Worm (Caenorhabditis elegans) whole organism, late embryonic: Measurements from ENCODE around the gene vhp-1.

Source experiments
- K02D7.2 ChIP-seq: sonication (generic microtip); optimal IDR thresholded peaks from 2 replicates; lab custom pipeline; 2017; ENCODE audit warnings: mild to moderate bottlenecking, missing genetic modification characterization, missing compliant biosample characterization
- K09A11.1 ChIP-seq: sonication (generic microtip); optimal IDR thresholded peaks from 2 replicates; lab custom pipeline; 2017; ENCODE audit warnings: antibody characterized with exemption, mild to moderate bottlenecking, missing genetic modification characterization, missing compliant biosample characterization; ENCODE audit not compliant: insufficient read depth
- Y22D7AL.16 ChIP-seq: sonication (generic microtip); optimal IDR thresholded peaks from 2 replicates; lab custom pipeline; 2016; ENCODE audit warnings: missing genetic modification characterization, missing compliant biosample characterization
- ama-1 ChIP-seq: fragments of 150-350 bp; optimal IDR thresholded peaks from 2 replicates; lab custom pipeline; 2014
- ceh-14 ChIP-seq: sonication (generic microtip); optimal IDR thresholded peaks from 2 replicates; lab custom pipeline; 2016; ENCODE audit warnings: missing genotype, missing genetic modification characterization, missing compliant biosample characterization
- ceh-18 ChIP-seq: sonication (generic microtip); optimal IDR thresholded peaks from 2 replicates; lab custom pipeline; 2016; ENCODE audit warnings: missing genetic modification characterization, missing compliant biosample characterization
- ceh-19 ChIP-seq: fragments of 200-800 bp; sonication (Bioruptor generic); optimal IDR thresholded peaks from 2 replicates; lab custom pipeline; 2018; ENCODE audit warnings: mild to moderate bottlenecking, missing genetic modification characterization, missing compliant biosample characterization
- ceh-22 ChIP-seq: sonication (generic microtip); optimal IDR thresholded peaks from 2 replicates; lab custom pipeline; 2017; ENCODE audit warnings: missing biosample characterization, missing genetic modification characterization
- ceh-24 ChIP-seq: sonication (generic microtip); optimal IDR thresholded peaks from 2 replicates; lab custom pipeline; 2016; ENCODE audit warnings: mild to moderate bottlenecking, missing genetic modification characterization, missing compliant biosample characterization
- ceh-30 ChIP-seq: fragments of 150-350 bp; optimal IDR thresholded peaks from 2 replicates; lab custom pipeline; 2014; ENCODE audit warnings: missing biosample characterization, missing genetic modification characterization
- ceh-34 ChIP-seq: sonication (generic microtip); optimal IDR thresholded peaks from 2 replicates; lab custom pipeline; 2016; ENCODE audit warnings: mild to moderate bottlenecking, missing genetic modification characterization, missing compliant biosample characterization
- ceh-45 ChIP-seq: fragments of 200-800 bp; sonication (Bioruptor generic); IDR thresholded peaks from 2 replicates; pipeline ENCODE4 v1.3.6; 2022; ENCODE audit warnings: missing genetic modification reagents, missing genetic modification characterization, missing compliant biosample characterization
- ceh-48 ChIP-seq: sonication (generic microtip); optimal IDR thresholded peaks from 2 replicates; lab custom pipeline; 2016; ENCODE audit warnings: missing genetic modification characterization, inconsistent platforms, missing compliant biosample characterization
- ceh-6 ChIP-seq: fragments of 200-800 bp; sonication (Bioruptor generic); optimal IDR thresholded peaks from 2 replicates; lab custom pipeline; 2018; ENCODE audit warnings: mild to moderate bottlenecking, missing genetic modification characterization, missing compliant biosample characterization
- ceh-9 ChIP-seq: sonication (generic microtip); optimal IDR thresholded peaks from 2 replicates; lab custom pipeline; 2016; ENCODE audit warnings: mild to moderate bottlenecking, missing genetic modification characterization, inconsistent platforms, missing compliant biosample characterization
- che-1 ChIP-seq: sonication (generic microtip); optimal IDR thresholded peaks from 2 replicates; lab custom pipeline; 2016; ENCODE audit warnings: mild to moderate bottlenecking, missing genetic modification characterization, missing compliant biosample characterization
- dmd-4 ChIP-seq: sonication (generic microtip); optimal IDR thresholded peaks from 2 replicates; lab custom pipeline; 2016; ENCODE audit warnings: borderline replicate concordance, missing genetic modification characterization, missing compliant biosample characterization
- dve-1 ChIP-seq: sonication (generic microtip); optimal IDR thresholded peaks from 2 replicates; lab custom pipeline; 2017; ENCODE audit warnings: antibody characterized with exemption, mild to moderate bottlenecking, missing genetic modification characterization, missing compliant biosample characterization
- elt-2 ChIP-seq: sonication (generic microtip); optimal IDR thresholded peaks from 2 replicates; lab custom pipeline; 2016; ENCODE audit warnings: missing genetic modification reagents, missing genetic modification characterization, missing compliant biosample characterization
- ets-4 ChIP-seq: sonication (generic microtip); optimal IDR thresholded peaks from 2 replicates; lab custom pipeline; 2016; ENCODE audit warnings: missing genetic modification characterization, missing compliant biosample characterization
- eyg-1 ChIP-seq: sonication (generic microtip); optimal IDR thresholded peaks from 2 replicates; lab custom pipeline; 2016; ENCODE audit warnings: missing genotype, missing genetic modification characterization, missing compliant biosample characterization
- fax-1 ChIP-seq: sonication (generic microtip); optimal IDR thresholded peaks from 2 replicates; lab custom pipeline; 2016; ENCODE audit warnings: missing genotype, missing genetic modification characterization, missing compliant biosample characterization
- fkh-10 ChIP-seq: fragments of 150-350 bp; optimal IDR thresholded peaks from 2 replicates; lab custom pipeline; 2014; ENCODE audit warnings: missing biosample characterization, missing genetic modification reagents, missing genetic modification characterization
- fkh-6 ChIP-seq: sonication (generic microtip); optimal IDR thresholded peaks from 2 replicates; lab custom pipeline; 2016; ENCODE audit warnings: missing genetic modification characterization, missing compliant biosample characterization
- gmeb-2 ChIP-seq: sonication (generic microtip); optimal IDR thresholded peaks from 2 replicates; lab custom pipeline; 2016; ENCODE audit warnings: missing genetic modification characterization, inconsistent platforms, missing compliant biosample characterization
- hlh-13 ChIP-seq: fragments of 200-800 bp; sonication (Bioruptor generic); optimal IDR thresholded peaks from 2 replicates; lab custom pipeline; 2018; ENCODE audit warnings: mild to moderate bottlenecking, missing genetic modification characterization, missing compliant biosample characterization
- hlh-15 ChIP-seq: sonication (generic microtip); optimal IDR thresholded peaks from 2 replicates; lab custom pipeline; 2016; ENCODE audit warnings: missing genetic modification characterization, missing compliant biosample characterization
- hlh-8 ChIP-seq: sonication (generic microtip); optimal IDR thresholded peaks from 2 replicates; lab custom pipeline; 2016; ENCODE audit warnings: missing genotype, missing genetic modification characterization, missing compliant biosample characterization
- lim-6 ChIP-seq: sonication (generic microtip); optimal IDR thresholded peaks from 2 replicates; lab custom pipeline; 2016; ENCODE audit warnings: missing genetic modification characterization, missing compliant biosample characterization
- lin-11 ChIP-seq: fragments of 200-800 bp; sonication (Bioruptor generic); optimal IDR thresholded peaks from 2 replicates; lab custom pipeline; 2018; ENCODE audit warnings: mild to moderate bottlenecking, missing genetic modification characterization, missing compliant biosample characterization
- madf-2 ChIP-seq: sonication (generic microtip); optimal IDR thresholded peaks from 2 replicates; lab custom pipeline; 2017; ENCODE audit warnings: missing genetic modification characterization, missing compliant biosample characterization
- mec-3 ChIP-seq: sonication (generic microtip); optimal IDR thresholded peaks from 2 replicates; lab custom pipeline; 2016; ENCODE audit warnings: borderline replicate concordance, missing genetic modification characterization, missing compliant biosample characterization
- nfya-1 ChIP-seq: sonication (generic microtip); optimal IDR thresholded peaks from 2 replicates; lab custom pipeline; 2017; ENCODE audit warnings: missing genetic modification characterization, mild to moderate bottlenecking, missing compliant biosample characterization, antibody characterized with exemption, moderate library complexity
- nhr-11 ChIP-seq: fragments of 150-350 bp; optimal IDR thresholded peaks from 2 replicates; lab custom pipeline; 2014; ENCODE audit warnings: missing biosample characterization, missing genetic modification characterization
- nhr-232 ChIP-seq: sonication (generic microtip); optimal IDR thresholded peaks from 2 replicates; lab custom pipeline; 2016; ENCODE audit warnings: missing genetic modification characterization, missing compliant biosample characterization
- npax-4 ChIP-seq: sonication (generic microtip); optimal IDR thresholded peaks from 2 replicates; lab custom pipeline; 2016; ENCODE audit warnings: missing genetic modification characterization, missing compliant biosample characterization
- odd-2 ChIP-seq: sonication (generic microtip); optimal IDR thresholded peaks from 2 replicates; lab custom pipeline; 2017; ENCODE audit warnings: antibody characterized with exemption, mild to moderate bottlenecking, missing genetic modification characterization, missing compliant biosample characterization
- pat-9 ChIP-seq: fragments of 200-800 bp; sonication (Bioruptor generic); optimal IDR thresholded peaks from 2 replicates; lab custom pipeline; 2018; ENCODE audit warnings: mild to moderate bottlenecking, missing genetic modification characterization, moderate library complexity, missing compliant biosample characterization
- pax-1 ChIP-seq: fragments of 150-350 bp; optimal IDR thresholded peaks from 2 replicates; lab custom pipeline; 2014; ENCODE audit warnings: missing biosample characterization, missing genetic modification characterization
- pha-2 ChIP-seq: sonication (generic microtip); optimal IDR thresholded peaks from 2 replicates; lab custom pipeline; 2017; ENCODE audit warnings: mild to moderate bottlenecking, missing genetic modification characterization, missing compliant biosample characterization
- pha-4 ChIP-seq: fragments of 150-350 bp; optimal IDR thresholded peaks from 2 replicates; lab custom pipeline; 2018; ENCODE audit warnings: missing biosample characterization, missing genetic modification reagents, missing genetic modification characterization
- pqm-1 ChIP-seq: sonication (generic microtip); optimal IDR thresholded peaks from 2 replicates; lab custom pipeline; 2016; ENCODE audit warnings: missing genetic modification characterization, missing compliant biosample characterization
- rnt-1 ChIP-seq: sonication (generic microtip); optimal IDR thresholded peaks from 2 replicates; lab custom pipeline; 2016; ENCODE audit warnings: missing genetic modification characterization, missing compliant biosample characterization
- sdc-2 ChIP-seq: sonication (generic microtip); optimal IDR thresholded peaks from 2 replicates; lab custom pipeline; 2016; ENCODE audit warnings: missing genotype, missing genetic modification characterization, missing compliant biosample characterization
- sox-4 ChIP-seq: sonication (generic microtip); optimal IDR thresholded peaks from 2 replicates; lab custom pipeline; 2017; ENCODE audit warnings: mild to moderate bottlenecking, missing genetic modification characterization, inconsistent platforms, missing compliant biosample characterization
- syd-9 ChIP-seq: sonication (generic microtip); optimal IDR thresholded peaks from 2 replicates; lab custom pipeline; 2016; ENCODE audit warnings: mild to moderate bottlenecking, missing genetic modification characterization, moderate library complexity, missing compliant biosample characterization
- tbx-2 ChIP-seq: sonication (generic microtip); optimal IDR thresholded peaks from 2 replicates; lab custom pipeline; 2016; ENCODE audit warnings: missing genetic modification characterization, missing compliant biosample characterization
- tbx-7 ChIP-seq: sonication (generic microtip); optimal IDR thresholded peaks from 2 replicates; lab custom pipeline; 2016; ENCODE audit warnings: missing genotype, missing genetic modification characterization, missing compliant biosample characterization
- ttx-3 ChIP-seq: sonication (generic microtip); optimal IDR thresholded peaks from 2 replicates; lab custom pipeline; 2016; ENCODE audit warnings: missing genetic modification reagents, missing genetic modification characterization, missing compliant biosample characterization
- unc-42 ChIP-seq: sonication (generic microtip); optimal IDR thresholded peaks from 2 replicates; lab custom pipeline; 2016; ENCODE audit warnings: missing genotype, missing genetic modification characterization, missing compliant biosample characterization
- unc-55 ChIP-seq: sonication (generic microtip); optimal IDR thresholded peaks from 2 replicates; lab custom pipeline; 2017; ENCODE audit warnings: missing biosample characterization, missing genetic modification reagents, missing genetic modification characterization
- unc-86 ChIP-seq: sonication (generic microtip); optimal IDR thresholded peaks from 2 replicates; lab custom pipeline; 2016; ENCODE audit warnings: missing genetic modification characterization, missing compliant biosample characterization
- ztf-16 ChIP-seq: sonication (generic microtip); optimal IDR thresholded peaks from 2 replicates; lab custom pipeline; 2017; ENCODE audit warnings: missing genetic modification characterization, missing compliant biosample characterization

The vhp-1 gene

ce11 chrII:5292226-5292752, 30.8 kb upstream of the vhp-1 start, which contains the start of gene ZK622.4:
ZK622.4 (plus strand) TSS chrII:5292702.
- peak; percentile 50 for TF ChIP-seq unc-42 (tag; lab: Kevin White, UChicago)
- TF ChIP-seq ceh-9 (tag; lab: Kevin White, UChicago), result no peak
- peak; percentile 76 for TF ChIP-seq nhr-232 (tag; lab: Kevin White, UChicago)
- peak; percentile 80 for TF ChIP-seq eyg-1 (tag; lab: Kevin White, UChicago)
- peak; percentile 69 for TF ChIP-seq ceh-14 (tag; lab: Kevin White, UChicago)
- peak; percentile 72 for TF ChIP-seq sdc-2
- peak; percentile 57 for TF ChIP-seq npax-4
- TF ChIP-seq che-1 (tag; lab: Kevin White, UChicago), result peak; percentile 85
- no peak for TF ChIP-seq fkh-10 (GFP tag; lab: Kevin White, UChicago)
- TF ChIP-seq ceh-30 (tag; lab: Kevin White, UChicago), result no peak
- peak; percentile 80 for TF ChIP-seq ceh-18 (tag; lab: Kevin White, UChicago)
- TF ChIP-seq ets-4 (tag; lab: Kevin White, UChicago), result peak; percentile 6
- TF ChIP-seq ceh-22, result no peak
- TF ChIP-seq lim-6 (tag; lab: Kevin White, UChicago), result peak; percentile 22
- peak; percentile 83 for TF ChIP-seq Y22D7AL.16 (tag; lab: Kevin White, UChicago)
- peak; percentile 50 for TF ChIP-seq fax-1
- peak; percentile 59 for TF ChIP-seq ceh-24 (tag; lab: Kevin White, UChicago)
- peak; percentile 67 for TF ChIP-seq nfya-1 (tag; lab: Kevin White, UChicago)
- peak; percentile 84 for TF ChIP-seq gmeb-2
- no peak for TF ChIP-seq hlh-8 (tag; lab: Kevin White, UChicago)
- peak; percentile 80 for TF ChIP-seq ztf-16 (tag; lab: Kevin White, UChicago)
- peak; percentile 72 for TF ChIP-seq tbx-2 (tag; lab: Kevin White, UChicago)
- peak; percentile 84 for TF ChIP-seq ceh-6 (GFP tag; lab: Kevin White, UChicago)
- peak; percentile 70 for TF ChIP-seq pat-9 (tag; lab: Kevin White, UChicago)
- no peak for TF ChIP-seq ama-1 (lab: Kevin White, UChicago)
- TF ChIP-seq madf-2 (tag; lab: Kevin White, UChicago), result peak; percentile 60
- TF ChIP-seq sox-4 (tag; lab: Kevin White, UChicago), result peak; percentile 85
- peak; percentile 81 for TF ChIP-seq ceh-19 (GFP tag; lab: Kevin White, UChicago)
- peak; percentile 53 for TF ChIP-seq hlh-13 (GFP tag; lab: Kevin White, UChicago)
- peak; percentile 85 for TF ChIP-seq syd-9 (tag; lab: Kevin White, UChicago)
- TF ChIP-seq rnt-1, result peak; percentile 54
- no peak for TF ChIP-seq tbx-7 (tag; lab: Kevin White, UChicago)
- TF ChIP-seq pha-4 (tag; lab: Kevin White, UChicago), result no peak
- peak; percentile 74 for TF ChIP-seq K02D7.2 (tag; lab: Kevin White, UChicago)
- TF ChIP-seq ceh-48 (tag; lab: Kevin White, UChicago), result peak; percentile 65
- peak; percentile 79 for TF ChIP-seq dmd-4
- TF ChIP-seq dve-1 (tag; lab: Kevin White, UChicago), result peak; percentile 84
- TF ChIP-seq lin-11 (tag; lab: Kevin White, UChicago), result peak; percentile 79
- TF ChIP-seq nhr-11, result no peak
- peak; percentile 60 for TF ChIP-seq odd-2 (tag; lab: Kevin White, UChicago)
- TF ChIP-seq unc-86, result peak; percentile 75
- TF ChIP-seq hlh-15 (tag; lab: Kevin White, UChicago), result peak; percentile 38
- peak; percentile 57 for TF ChIP-seq pqm-1 (tag; lab: Kevin White, UChicago)
- no peak for TF ChIP-seq unc-55 (GFP tag; lab: Kevin White, UChicago)
- peak; percentile 98 for TF ChIP-seq elt-2
- no peak for TF ChIP-seq pax-1 (tag; lab: Kevin White, UChicago)
- peak; percentile 36 for TF ChIP-seq mec-3 (tag; lab: Kevin White, UChicago)
- peak; percentile 82 for TF ChIP-seq ceh-34 (tag; lab: Kevin White, UChicago)
- peak; percentile 87 for TF ChIP-seq fkh-6
- peak; percentile 69 for TF ChIP-seq K09A11.1 (tag; lab: Kevin White, UChicago)
- peak; percentile 66 for TF ChIP-seq pha-2 (tag; lab: Kevin White, UChicago)
- 0 out of 2 replicates have a peak, but pooled peaks have one; percentile 52 for TF ChIP-seq ceh-45 (GFP tag; lab: Robert Waterston, UW)
- peak; percentile 73 for TF ChIP-seq ttx-3 (tag; lab: Kevin White, UChicago)
